Fruit fly (Drosophila melanogaster): ENCODE results near the gene Ir94c.

Ir94c gene

dm6 chr3R:22119354-22119753 lies at the start of gene Ir94c:
Gene Ir94c, minus strand, starts transcription at chr3R:22119454.
- TF ChIP-seq psq (optimal IDR thresholded peaks at IDR 0.05) (no peak), pan (optimal IDR thresholded peaks at IDR 0.05) (no peak), Dll (optimal IDR thresholded peaks at IDR 0.05) (no peak), EcR (GFP tag; optimal IDR thresholded peaks at IDR 0.05) (no peak), CG8478 (optimal IDR thresholded peaks at IDR 0.05) (no peak), usp (GFP tag; optimal IDR thresholded peaks at IDR 0.05) (no peak)

- TF ChIP-seq EcR (GFP tag; optimal IDR thresholded peaks at IDR 0.05) (no peak), pan (optimal IDR thresholded peaks at IDR 0.05) (no peak), CG8478 (optimal IDR thresholded peaks at IDR 0.05) (no peak), psq (optimal IDR thresholded peaks at IDR 0.05) (no peak), Dll (optimal IDR thresholded peaks at IDR 0.05) (no peak), usp (GFP tag; optimal IDR thresholded peaks at IDR 0.05) (no peak)
Observed at dm6 chr3R:22163258-22163805, 44.1 kb upstream of the Ir94c start.

DNA sequence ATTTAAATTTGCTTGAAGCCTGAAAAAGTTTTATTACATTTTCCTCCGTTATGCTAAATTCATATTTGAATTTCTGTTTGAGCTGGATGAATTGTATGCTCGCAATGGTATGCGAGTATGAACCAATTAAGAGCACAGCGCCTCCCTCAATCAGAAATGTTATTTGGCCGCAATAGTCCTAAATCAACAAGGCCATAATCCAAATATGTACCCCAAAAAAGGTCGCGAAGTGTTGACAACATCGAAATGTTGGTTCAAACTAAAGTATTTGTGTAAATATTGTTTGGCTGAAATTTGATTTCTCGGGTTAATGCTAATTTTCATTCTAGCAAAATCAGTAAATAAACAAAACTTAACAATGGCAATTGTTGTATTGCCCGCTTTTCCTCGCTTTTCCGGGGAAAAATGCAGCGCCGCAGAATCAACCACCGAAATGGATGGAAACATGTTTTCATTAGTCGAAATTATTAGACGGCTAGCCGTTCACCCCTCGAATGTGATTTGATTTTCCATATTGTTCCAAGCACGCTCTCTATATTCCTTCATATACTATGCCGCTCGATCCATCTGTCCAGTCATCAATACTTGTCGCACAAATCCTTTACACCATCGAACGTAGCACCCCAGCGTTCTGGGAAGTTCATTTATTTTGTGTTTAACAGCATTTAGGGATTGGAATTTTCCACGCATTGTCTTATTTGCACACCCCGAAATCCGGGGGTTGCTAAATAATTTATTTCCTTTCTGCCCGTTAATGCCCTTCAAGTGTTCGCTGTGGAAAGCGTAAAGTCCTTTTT lies 42.6 kb upstream of the Ir94c start:
- TF ChIP-seq usp (GFP tag; optimal IDR thresholded peaks at IDR 0.05), result no peak
- TF ChIP-seq EcR (GFP tag; optimal IDR thresholded peaks at IDR 0.05), result no peak
- no peak for TF ChIP-seq psq (optimal IDR thresholded peaks at IDR 0.05)
- no peak for TF ChIP-seq Dll (optimal IDR thresholded peaks at IDR 0.05)
- no peak for TF ChIP-seq pan (optimal IDR thresholded peaks at IDR 0.05)
- TF ChIP-seq CG8478 (optimal IDR thresholded peaks at IDR 0.05), result no peak

DNA sequence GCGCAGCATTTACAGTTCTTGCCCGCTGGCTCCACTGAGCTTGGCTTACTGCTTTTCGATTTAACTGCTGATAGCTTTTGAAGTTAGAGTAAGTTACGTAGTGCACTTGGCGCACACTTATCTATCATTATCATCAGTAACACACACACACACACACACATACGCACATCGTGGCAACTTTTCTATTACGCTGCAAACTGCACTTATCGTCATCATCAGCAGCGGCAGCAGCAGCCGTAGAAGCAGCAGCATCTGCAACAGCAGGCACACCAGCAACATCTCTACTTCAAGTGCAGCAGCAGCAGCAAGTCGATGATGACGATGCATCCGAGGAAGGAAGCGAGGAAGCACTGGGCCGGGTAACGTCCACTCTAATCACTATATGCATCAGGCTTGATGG lies 39.4 kb upstream of the Ir94c start:
- TF ChIP-seq CG8478 (optimal IDR thresholded peaks at IDR 0.05) (no peak), Dll (optimal IDR thresholded peaks at IDR 0.05) (no peak), psq (optimal IDR thresholded peaks at IDR 0.05) (no peak), pan (optimal IDR thresholded peaks at IDR 0.05) (no peak), EcR (GFP tag; optimal IDR thresholded peaks at IDR 0.05) (no peak)

DNA sequence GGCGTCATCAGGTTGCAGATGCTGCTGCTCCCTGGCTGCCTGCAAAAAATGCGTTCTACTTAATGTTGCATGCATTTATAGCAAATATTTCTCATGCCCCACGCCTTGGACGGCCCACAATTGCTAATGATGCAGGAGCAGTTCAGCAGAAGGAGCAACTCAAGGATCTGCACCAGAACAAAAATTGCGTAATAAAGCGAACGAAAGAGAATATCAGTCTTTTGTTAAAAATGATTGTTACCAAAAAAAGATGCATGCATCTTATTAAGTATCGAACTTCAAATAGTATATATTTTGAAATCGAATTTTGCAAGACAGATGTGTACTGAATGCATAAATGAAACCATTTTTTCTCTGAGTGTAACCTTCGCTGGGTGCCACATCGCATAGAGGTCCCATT lies 39.0 kb upstream of the Ir94c start:
- TF ChIP-seq pan (optimal IDR thresholded peaks at IDR 0.05) (no peak), psq (optimal IDR thresholded peaks at IDR 0.05) (no peak), CG8478 (optimal IDR thresholded peaks at IDR 0.05) (no peak), usp (GFP tag; optimal IDR thresholded peaks at IDR 0.05) (no peak), Dll (optimal IDR thresholded peaks at IDR 0.05) (no peak), EcR (GFP tag; optimal IDR thresholded peaks at IDR 0.05) (no peak)

- no peak for TF ChIP-seq CG8478 (optimal IDR thresholded peaks at IDR 0.05)
- TF ChIP-seq EcR (GFP tag; optimal IDR thresholded peaks at IDR 0.05), result no peak
Observed at dm6 chr3R:22153693-22154092, 34.4 kb upstream of the Ir94c start.

dm6 chr3R:22152424-22152823 lies 33.2 kb upstream of the Ir94c start:
- TF ChIP-seq pan (optimal IDR thresholded peaks at IDR 0.05) (no peak), psq (optimal IDR thresholded peaks at IDR 0.05) (no peak), CG8478 (optimal IDR thresholded peaks at IDR 0.05) (no peak), EcR (GFP tag; optimal IDR thresholded peaks at IDR 0.05) (no peak)

DNA sequence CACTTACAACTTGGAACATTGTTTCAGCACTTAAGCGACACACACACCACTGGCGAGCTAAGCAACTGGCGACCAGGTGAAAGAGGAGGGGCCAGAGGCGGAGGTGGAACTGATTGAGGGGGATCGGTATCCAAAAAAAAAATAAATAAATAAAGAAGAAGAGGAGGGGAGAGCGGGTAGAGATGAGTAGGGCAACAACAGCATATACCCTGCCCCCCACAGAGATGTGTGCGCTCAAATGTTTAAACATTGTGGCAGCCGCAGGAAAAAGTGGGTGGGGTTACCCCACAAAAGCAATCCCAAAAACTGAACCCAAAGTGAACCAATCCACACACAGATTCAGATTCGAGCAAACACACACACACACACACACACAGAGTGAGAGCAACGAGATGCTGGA lies 31.2 kb upstream of the Ir94c start:
- no peak for TF ChIP-seq psq (optimal IDR thresholded peaks at IDR 0.05)
- no peak for TF ChIP-seq CG8478 (optimal IDR thresholded peaks at IDR 0.05)
- TF ChIP-seq pan (optimal IDR thresholded peaks at IDR 0.05), result no peak
- TF ChIP-seq usp (GFP tag; optimal IDR thresholded peaks at IDR 0.05), result no peak
- TF ChIP-seq Dll (optimal IDR thresholded peaks at IDR 0.05), result no peak
- no peak for TF ChIP-seq EcR (GFP tag; optimal IDR thresholded peaks at IDR 0.05)

dm6 chr3R:22149923-22150322 lies 30.7 kb upstream of the Ir94c start:
- TF ChIP-seq CG8478 (optimal IDR thresholded peaks at IDR 0.05), result no peak
- no peak for TF ChIP-seq Dll (optimal IDR thresholded peaks at IDR 0.05)

DNA sequence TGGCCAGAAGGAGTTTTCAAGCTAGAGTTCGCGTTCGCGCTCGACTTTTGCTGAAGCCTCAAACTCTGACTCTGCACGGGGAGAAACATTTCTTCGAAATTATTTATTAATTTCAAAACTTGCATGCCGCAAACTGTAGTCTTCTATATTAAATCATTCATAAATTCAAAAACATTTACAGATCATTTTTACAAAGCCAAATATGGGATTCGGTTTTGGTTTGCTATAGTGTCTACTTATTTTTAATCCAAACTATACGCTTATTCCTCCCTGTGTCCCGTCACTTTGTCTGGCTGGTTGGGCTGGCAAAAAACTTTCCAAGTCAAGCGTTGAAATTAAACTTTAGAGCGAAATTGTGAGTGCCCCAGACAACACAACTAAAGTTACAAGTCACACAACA lies 29.0 kb upstream of the Ir94c start:
- no peak for TF ChIP-seq EcR (GFP tag; optimal IDR thresholded peaks at IDR 0.05)

- TF ChIP-seq EcR (GFP tag; optimal IDR thresholded peaks at IDR 0.05), result no peak
- TF ChIP-seq psq (optimal IDR thresholded peaks at IDR 0.05), result no peak
- no peak for TF ChIP-seq CG8478 (optimal IDR thresholded peaks at IDR 0.05)
- no peak for TF ChIP-seq pan (optimal IDR thresholded peaks at IDR 0.05)
- TF ChIP-seq Dll (optimal IDR thresholded peaks at IDR 0.05), result no peak
- no peak for TF ChIP-seq usp (GFP tag; optimal IDR thresholded peaks at IDR 0.05)
Observed at dm6 chr3R:22147426-22147825, 28.2 kb upstream of the Ir94c start.

DNA sequence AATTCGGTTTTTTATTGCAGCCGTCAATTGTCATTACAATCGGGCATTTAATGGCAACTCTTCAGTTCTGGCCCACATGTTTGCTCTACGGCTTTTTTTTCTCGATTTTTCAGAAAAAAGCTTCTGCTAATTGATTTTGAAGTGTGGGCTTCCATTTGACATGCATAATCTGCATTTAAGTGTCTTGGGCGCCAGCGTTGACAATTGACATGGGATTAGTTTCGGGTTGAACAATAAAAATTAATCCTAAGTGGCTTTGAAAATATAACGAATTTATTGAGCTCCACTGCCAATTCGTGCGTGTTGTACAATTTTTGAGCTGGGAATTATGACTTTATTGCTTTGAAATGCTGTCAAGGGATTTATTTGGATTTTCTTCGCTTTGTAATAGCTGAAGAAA lies 27.3 kb upstream of the Ir94c start:
- TF ChIP-seq psq (optimal IDR thresholded peaks at IDR 0.05) (no peak), CG8478 (optimal IDR thresholded peaks at IDR 0.05) (no peak), usp (GFP tag; optimal IDR thresholded peaks at IDR 0.05) (no peak), pan (optimal IDR thresholded peaks at IDR 0.05) (no peak), Dll (optimal IDR thresholded peaks at IDR 0.05) (no peak), EcR (GFP tag; optimal IDR thresholded peaks at IDR 0.05) (no peak)

All from whole organism.